Worm (Caenorhabditis elegans) whole organism, mixed stage, embryonic: ENCODE measurements around the gene gst-34.

Experiments
- blmp-1 ChIP-seq: fragments of 150-350 bp; optimal IDR thresholded peaks from 2 replicates; lab custom pipeline; 2014; ENCODE audit warnings: missing biosample characterization, missing genetic modification characterization
- ham-2 ChIP-seq: fragments of 200-800 bp; sonication (Bioruptor generic); optimal IDR thresholded peaks from 2 replicates; lab custom pipeline; 2018; ENCODE audit warnings: mild to moderate bottlenecking, missing genetic modification characterization, missing compliant biosample characterization
- lsy-2 ChIP-seq: fragments of 150-350 bp; optimal IDR thresholded peaks from 2 replicates; lab custom pipeline; 2014; ENCODE audit warnings: missing biosample characterization, missing genetic modification characterization
- nhr-76 ChIP-seq: sonication (generic microtip); optimal IDR thresholded peaks from 2 replicates; lab custom pipeline; 2017; ENCODE audit warnings: missing biosample characterization, missing genetic modification characterization
- snpc-4 ChIP-seq: fragments of 150-350 bp; optimal IDR thresholded peaks from 2 replicates; lab custom pipeline; 2014; ENCODE audit warnings: missing biosample characterization, missing genetic modification characterization

- no peak for TF ChIP-seq snpc-4 (tag; lab: Kevin White, UChicago)
- TF ChIP-seq blmp-1 (tag; lab: Kevin White, UChicago), result no peak
- no peak for TF ChIP-seq nhr-76 (tag; lab: Kevin White, UChicago)
- no peak for TF ChIP-seq ham-2
- TF ChIP-seq lsy-2 (tag; lab: Kevin White, UChicago), result no peak
Observed at ce11 chrII:15135886-15136285, 47.2 kb downstream of the gst-34 start, which contains the start of gene Y53F4B.25.
